Fruit fly (Drosophila melanogaster) whole organism, embryonic: Measurements from ENCODE around the gene CG13917.

Experiments
- Aef1 ChIP-seq: fragments of 200-800 bp; sonication (Bioruptor generic); IDR thresholded peaks from 3 replicates; pipeline ENCODE4 v1.3.6; 2022; ENCODE audit warnings: missing biosample characterization, missing genetic modification characterization
- BEAF-32 ChIP-seq: fragments of 200-800 bp; sonication (Bioruptor generic); optimal IDR thresholded peaks from 3 replicates; lab custom pipeline; 2017; ENCODE audit warnings: missing biosample characterization, missing genetic modification characterization, mild to moderate bottlenecking, moderate library complexity, missing genetic modification reagents
- Bgb ChIP-seq: fragments of 200-800 bp; sonication (Bioruptor generic); IDR thresholded peaks from 2 replicates; pipeline ENCODE4 v1.3.6; 2022; ENCODE audit warnings: missing biosample characterization, missing genetic modification characterization; ENCODE audit not compliant: partially characterized antibody
- CG1024 ChIP-seq: fragments of 200-800 bp; sonication (Bioruptor generic); IDR thresholded peaks from 2 replicates; pipeline ENCODE4 v1.3.6; 2022; ENCODE audit warnings: missing biosample characterization, missing genetic modification characterization
- CG10267 ChIP-seq: fragments of 200-800 bp; sonication (Bioruptor generic); optimal IDR thresholded peaks from 2 replicates; lab custom pipeline; 2018; ENCODE audit warnings: missing biosample characterization, mild to moderate bottlenecking, missing genetic modification characterization, moderate library complexity
- CG11504 ChIP-seq: fragments of 200-800 bp; sonication (Bioruptor generic); optimal IDR thresholded peaks from 3 replicates; lab custom pipeline; 2019; ENCODE audit warnings: missing biosample characterization, mild to moderate bottlenecking, missing genetic modification characterization, moderate library complexity
- CG12155 ChIP-seq: fragments of 200-800 bp; sonication (Bioruptor generic); optimal IDR thresholded peaks from 3 replicates; lab custom pipeline; 2016; ENCODE audit warnings: missing biosample characterization, missing genetic modification characterization
- CG13894 ChIP-seq: fragments of 200-800 bp; sonication (Bioruptor generic); optimal IDR thresholded peaks from 3 replicates; lab custom pipeline; 2018; ENCODE audit warnings: missing biosample characterization, mild to moderate bottlenecking, missing genetic modification characterization, moderate library complexity
- CG14014 ChIP-seq: fragments of 200-800 bp; sonication (Bioruptor generic); IDR thresholded peaks from 2 replicates; pipeline ENCODE4 v1.3.6; 2022; ENCODE audit warnings: missing biosample characterization, missing genetic modification characterization
- CG16779 ChIP-seq: fragments of 200-800 bp; sonication (Bioruptor generic); IDR thresholded peaks from 2 replicates; pipeline ENCODE4 v1.3.6; 2022; ENCODE audit warnings: missing biosample characterization, missing genetic modification characterization
- CG1832 ChIP-seq: fragments of 200-800 bp; sonication (Bioruptor generic); optimal IDR thresholded peaks from 2 replicates; lab custom pipeline; 2017; ENCODE audit warnings: missing biosample characterization, mild to moderate bottlenecking, missing genetic modification characterization, inconsistent platforms
- CG18599 ChIP-seq: fragments of 200-800 bp; sonication (Bioruptor generic); optimal IDR thresholded peaks from 3 replicates; lab custom pipeline; 2017; ENCODE audit warnings: missing biosample characterization, missing genetic modification characterization, mild to moderate bottlenecking, moderate library complexity, missing genetic modification reagents
- CG18764 ChIP-seq: fragments of 200-800 bp; sonication (Bioruptor generic); optimal IDR thresholded peaks from 3 replicates; lab custom pipeline; 2016; ENCODE audit warnings: missing biosample characterization, missing genetic modification characterization
- CG30403 ChIP-seq: fragments of 200-800 bp; sonication (Bioruptor generic); optimal IDR thresholded peaks from 3 replicates; lab custom pipeline; 2016; ENCODE audit warnings: missing biosample characterization, missing genetic modification characterization
- CG34376 ChIP-seq: fragments of 200-800 bp; sonication (Bioruptor generic); optimal IDR thresholded peaks from 2 replicates; lab custom pipeline; 2018; ENCODE audit warnings: missing biosample characterization, mild to moderate bottlenecking, missing genetic modification characterization
- CG4360 ChIP-seq: fragments of 200-800 bp; sonication (Bioruptor generic); IDR thresholded peaks from 2 replicates; pipeline ENCODE4 v1.3.6; 2022; ENCODE audit warnings: missing biosample characterization, missing genetic modification characterization
- CG6765 ChIP-seq: fragments of 200-800 bp; sonication (Bioruptor generic); optimal IDR thresholded peaks from 3 replicates; lab custom pipeline; 2017; ENCODE audit warnings: missing biosample characterization, mild to moderate bottlenecking, missing genetic modification characterization
- CG7786 ChIP-seq: fragments of 200-800 bp; sonication (Bioruptor generic); optimal IDR thresholded peaks from 2 replicates; lab custom pipeline; 2016; ENCODE audit warnings: missing biosample characterization, missing genetic modification characterization
- CG8478 ChIP-seq: fragments of >200 bp; optimal IDR thresholded peaks from 2 replicates; lab custom pipeline; 2018
- Dbx ChIP-seq: fragments of 200-800 bp; sonication (Bioruptor generic); IDR thresholded peaks from 3 replicates; pipeline ENCODE4 v1.3.6; 2022; ENCODE audit warnings: missing biosample characterization, missing genetic modification characterization
- Deaf1 ChIP-seq: fragments of 200-800 bp; optimal IDR thresholded peaks from 3 replicates; lab custom pipeline; 2019; ENCODE audit warnings: missing biosample characterization, mild to moderate bottlenecking, missing genetic modification characterization, moderate library complexity
- Fer1 ChIP-seq: fragments of 200-800 bp; sonication (Bioruptor generic); optimal IDR thresholded peaks from 2 replicates; lab custom pipeline; 2017; ENCODE audit warnings: missing biosample characterization, mild to moderate bottlenecking, missing genetic modification characterization
- Fer2 ChIP-seq: fragments of 200-800 bp; sonication (Bioruptor generic); optimal IDR thresholded peaks from 2 replicates; lab custom pipeline; 2018; ENCODE audit warnings: missing biosample characterization, mild to moderate bottlenecking, missing genetic modification characterization, moderate library complexity
- Med ChIP-seq: fragments of 200-800 bp; sonication (Bioruptor generic); peaks from one replicate; lab custom pipeline; 2016; ENCODE audit warnings: missing biosample characterization, missing genetic modification characterization, mild to moderate bottlenecking, inconsistent platforms, moderate library complexity
- NFAT ChIP-seq: fragments of 200-800 bp; sonication (Bioruptor generic); IDR thresholded peaks from 2 replicates; pipeline ENCODE4 v1.3.6; 2022; ENCODE audit warnings: missing biosample characterization, missing genetic modification characterization
- Trl ChIP-seq, 3 experiments: fragments of >200 bp in 2 of 3; fragments of 200-800 bp in 1 of 3; sonication (Bioruptor generic) in 1 of 3; optimal IDR thresholded peaks; 2 replicates in 1 of 3; 3 replicates in 2 of 3; lab custom pipeline; 2016 to 2017; ENCODE audit warnings: missing biosample characterization in 1 of 3, missing genetic modification characterization in 1 of 3
- abd-A ChIP-seq: fragments of 200-800 bp; sonication (Bioruptor generic); optimal IDR thresholded peaks from 3 replicates; lab custom pipeline; 2019; ENCODE audit warnings: missing biosample characterization, mild to moderate bottlenecking, missing genetic modification characterization, moderate library complexity
- bcd ChIP-seq: fragments of 200-800 bp; sonication (Bioruptor generic); optimal IDR thresholded peaks from 2 replicates; lab custom pipeline; 2017; ENCODE audit warnings: missing biosample characterization, mild to moderate bottlenecking, missing genetic modification characterization
- bigmax ChIP-seq: fragments of 200-800 bp; sonication (Bioruptor generic); optimal IDR thresholded peaks from 2 replicates; lab custom pipeline; 2018; ENCODE audit warnings: missing biosample characterization, mild to moderate bottlenecking, missing genetic modification characterization
- chinmo ChIP-seq: fragments of 200-800 bp; sonication (Bioruptor generic); IDR thresholded peaks from 4 replicates; pipeline ENCODE4 v1.3.6; 2022; ENCODE audit warnings: missing biosample characterization, missing genetic modification characterization; ENCODE audit not compliant: partially characterized antibody
- crol ChIP-seq: fragments of 200-800 bp; sonication (Bioruptor generic); IDR thresholded peaks from 2 replicates; pipeline ENCODE4 v1.3.6; 2022; ENCODE audit warnings: missing biosample characterization, missing genetic modification characterization
- crp ChIP-seq, 2 experiments: fragments of 200-800 bp; sonication (Bioruptor generic); optimal IDR thresholded peaks; 2 replicates in 1 of 2; 3 replicates in 1 of 2; lab custom pipeline; 2017; ENCODE audit warnings: missing biosample characterization in 2 of 2, missing genetic modification characterization in 2 of 2, mild to moderate bottlenecking in 1 of 2, moderate library complexity in 1 of 2
- esg ChIP-seq: fragments of 200-800 bp; sonication (Bioruptor generic); conservative IDR thresholded peaks from 2 replicates; pipeline ENCODE4 v1.3.6; 2022; ENCODE audit warnings: missing biosample characterization, missing genetic modification characterization
- ewg ChIP-seq: fragments of 200-800 bp; sonication (Bioruptor generic); optimal IDR thresholded peaks from 3 replicates; lab custom pipeline; 2017; ENCODE audit warnings: mild to moderate bottlenecking, missing biosample characterization, missing genetic modification reagents, missing genetic modification characterization
- ftz-f1 ChIP-seq: fragments of 200-800 bp; sonication (Bioruptor generic); optimal IDR thresholded peaks from 2 replicates; lab custom pipeline; 2016; ENCODE audit warnings: missing biosample characterization, missing genetic modification characterization
- grn ChIP-seq: fragments of 200-800 bp; sonication (Bioruptor generic); optimal IDR thresholded peaks from 3 replicates; lab custom pipeline; 2017; ENCODE audit warnings: missing biosample characterization, missing genetic modification characterization
- ind ChIP-seq: fragments of 200-800 bp; sonication (Bioruptor generic); optimal IDR thresholded peaks from 3 replicates; lab custom pipeline; 2016; ENCODE audit warnings: missing biosample characterization, missing genetic modification characterization
- lab ChIP-seq: fragments of 200-800 bp; sonication (Bioruptor generic); optimal IDR thresholded peaks from 3 replicates; lab custom pipeline; 2017; ENCODE audit warnings: missing biosample characterization, missing genetic modification characterization, mild to moderate bottlenecking, moderate library complexity, missing genetic modification reagents
- nom ChIP-seq: fragments of 200-800 bp; sonication (Bioruptor generic); optimal IDR thresholded peaks from 2 replicates; lab custom pipeline; 2017; ENCODE audit warnings: missing biosample characterization, missing genetic modification characterization, mild to moderate bottlenecking, moderate library complexity, missing genetic modification reagents
- org-1 ChIP-seq: fragments of 200-800 bp; sonication (Bioruptor generic); optimal IDR thresholded peaks from 2 replicates; lab custom pipeline; 2017; ENCODE audit warnings: missing biosample characterization, missing genetic modification characterization
- row ChIP-seq: fragments of 200-800 bp; sonication (Bioruptor generic); IDR thresholded peaks from 3 replicates; pipeline ENCODE4 v1.3.6; 2022; ENCODE audit warnings: missing biosample characterization, missing genetic modification characterization
- scrt ChIP-seq: fragments of 200-800 bp; sonication (Bioruptor generic); optimal IDR thresholded peaks from 2 replicates; lab custom pipeline; 2018; ENCODE audit warnings: missing biosample characterization, mild to moderate bottlenecking, missing genetic modification characterization, moderate library complexity
- sens ChIP-seq: fragments of 200-800 bp; sonication (Bioruptor generic); peaks from one replicate; lab custom pipeline; 2016; ENCODE audit warnings: missing biosample characterization, missing genetic modification characterization
- slbo ChIP-seq: fragments of 200-800 bp; sonication (Bioruptor generic); IDR thresholded peaks from 2 replicates; pipeline ENCODE4 v1.3.6; 2022; ENCODE audit warnings: missing biosample characterization, missing genetic modification characterization
- sna ChIP-seq: fragments of 200-800 bp; sonication (Bioruptor generic); IDR thresholded peaks from 2 replicates; pipeline ENCODE4 v1.3.6; 2022; ENCODE audit warnings: missing biosample characterization, missing genetic modification characterization; ENCODE audit not compliant: partially characterized antibody
- so ChIP-seq: fragments of 200-800 bp; sonication (Bioruptor generic); IDR thresholded peaks from 3 replicates; pipeline ENCODE4 v1.3.6; 2022; ENCODE audit warnings: missing biosample characterization, missing genetic modification characterization
- ttk ChIP-seq: fragments of 200-800 bp; sonication (Bioruptor generic); IDR thresholded peaks from 2 replicates; pipeline ENCODE4 v2.1.2; 2022; ENCODE audit warnings: missing biosample characterization, missing genetic modification characterization
- vnd ChIP-seq: fragments of 200-800 bp; sonication (Bioruptor generic); IDR thresholded peaks from 3 replicates; pipeline ENCODE4 v1.3.6; 2022; ENCODE audit warnings: missing biosample characterization, missing genetic modification characterization; ENCODE audit not compliant: partially characterized antibody

CG13917 gene

DNA sequence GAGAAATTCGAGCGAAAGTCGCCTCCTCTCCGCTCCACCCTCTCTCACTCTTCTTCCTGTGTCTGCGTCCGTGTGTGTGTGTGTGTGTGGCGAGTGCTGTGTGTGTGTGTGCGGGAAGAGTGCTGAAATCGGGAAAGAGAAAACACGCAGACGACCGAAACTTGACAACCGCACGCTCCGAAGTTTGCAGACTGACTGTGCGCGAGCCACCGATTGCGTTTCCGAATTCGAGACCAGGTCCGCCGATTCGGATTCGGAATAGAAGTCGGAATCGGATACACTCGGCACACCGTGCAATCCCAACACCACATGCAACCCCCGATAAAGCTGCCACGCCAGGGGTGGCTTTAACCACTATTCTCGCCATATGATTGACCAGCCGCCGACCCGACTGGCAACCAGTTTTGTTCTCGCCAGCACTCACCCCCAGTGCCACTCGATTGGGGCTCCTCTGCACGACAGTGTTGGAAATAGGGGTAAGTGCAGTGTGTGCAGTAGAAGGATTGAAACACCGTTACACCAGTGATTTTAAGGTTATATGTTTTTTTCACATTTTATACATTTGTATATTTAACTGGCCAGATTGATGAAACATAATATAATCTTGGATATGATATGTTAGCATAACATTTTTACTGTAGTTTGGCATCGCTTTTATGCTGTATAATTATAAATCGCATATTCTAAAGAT is 51.8 kb downstream of the CG13917 start, which contains the start of gene CG13928:
CG13928 (minus strand) TSS at position 202 of the 691 bp plus-strand sequence.
- TF ChIP-seq ttk (0 out of 2 replicates have a peak, but pooled peaks have one; percentile 17), Trl (optimal IDR thresholded peaks at IDR 0.05; lab: Kevin White, UChicago) (peak; percentile 24 to 53), Trl (GFP tag; optimal IDR thresholded peaks at IDR 0.05; lab: Kevin White, UChicago) (no peak), CG18764 (GFP tag; lab: Kevin White, UChicago) (peak; percentile 97), so (GFP tag; lab: Robert Waterston, UW) (0 out of 3 replicates have a peak, but pooled peaks have one; percentile 30), CG7786 (GFP tag; lab: Kevin White, UChicago) (no peak), Fer2 (tag; lab: Kevin White, UChicago) (no peak), CG12155 (peak; percentile 14), CG14014 (GFP tag; lab: Robert Waterston, UW) (no peak), CG34376 (GFP tag; lab: Kevin White, UChicago) (peak; percentile 16), ftz-f1 (GFP tag; lab: Kevin White, UChicago) (no peak), CG1024 (GFP tag; lab: Robert Waterston, UW) (0 out of 2 replicates have a peak, but pooled peaks have one; percentile 20), CG6765 (GFP tag; lab: Kevin White, UChicago) (peak; percentile 1), CG8478 (peak; percentile 11), crp (GFP tag; optimal IDR thresholded peaks at IDR 0.05; lab: Kevin White, UChicago) (peak in 1 of 2 experiments; percentile 37), crol (GFP tag; lab: Robert Waterston, UW) (peak; percentile 84), bigmax (GFP tag; lab: Kevin White, UChicago) (peak; percentile 81), CG4360 (GFP tag; lab: Robert Waterston, UW) (no peak), CG11504 (no peak), esg (no peak), CG13894 (peak; percentile 98), Aef1 (no peak), vnd (GFP tag; lab: Robert Waterston, UW) (0 out of 3 replicates have a peak, but pooled peaks have one; percentile 12), CG10267 (tag; lab: Kevin White, UChicago) (peak; percentile 44), Deaf1 (tag; lab: Kevin White, UChicago) (peak; percentile 94), scrt (peak; percentile 42), row (GFP tag; lab: Robert Waterston, UW) (peak; percentile 62), BEAF-32 (GFP tag; lab: Kevin White, UChicago) (no peak), Med (GFP tag; lab: Kevin White, UChicago) (peak; percentile 53), sens (GFP tag; lab: Kevin White, UChicago) (peak; percentile 58), abd-A (tag; lab: Kevin White, UChicago) (peak; percentile 14), Fer1 (GFP tag; lab: Kevin White, UChicago) (peak; percentile 40), CG16779 (GFP tag; lab: Robert Waterston, UW) (peak; percentile 87), Bgb (GFP tag; lab: Robert Waterston, UW) (peak; percentile 69; the same call in 1 of the 2 replicates), ewg (peak; percentile 89), grn (GFP tag; lab: Kevin White, UChicago) (no peak), NFAT (GFP tag; lab: Robert Waterston, UW) (0 out of 2 replicates have a peak, but pooled peaks have one; percentile 36), org-1 (GFP tag; lab: Kevin White, UChicago) (no peak), CG30403 (GFP tag; lab: Kevin White, UChicago) (no peak), Dbx (peak; percentile 42; the same call in 1 of the 3 replicates), slbo (peak; percentile 12; the same call in 1 of the 2 replicates), bcd (peak; percentile 3), chinmo (GFP tag; lab: Robert Waterston, UW) (peak; percentile 73; the same call in 1 of the 4 replicates), CG18599 (peak; percentile 34), ind (GFP tag; lab: Kevin White, UChicago) (no peak), CG1832 (no peak), sna (GFP tag; lab: Robert Waterston, UW) (0 out of 2 replicates have a peak, but pooled peaks have one; percentile 18), lab (GFP tag; lab: Kevin White, UChicago) (peak; percentile 9), nom (peak; percentile 23)
